Fruit fly (Drosophila melanogaster): Measurements from ENCODE around the gene CG18269.

DNA sequence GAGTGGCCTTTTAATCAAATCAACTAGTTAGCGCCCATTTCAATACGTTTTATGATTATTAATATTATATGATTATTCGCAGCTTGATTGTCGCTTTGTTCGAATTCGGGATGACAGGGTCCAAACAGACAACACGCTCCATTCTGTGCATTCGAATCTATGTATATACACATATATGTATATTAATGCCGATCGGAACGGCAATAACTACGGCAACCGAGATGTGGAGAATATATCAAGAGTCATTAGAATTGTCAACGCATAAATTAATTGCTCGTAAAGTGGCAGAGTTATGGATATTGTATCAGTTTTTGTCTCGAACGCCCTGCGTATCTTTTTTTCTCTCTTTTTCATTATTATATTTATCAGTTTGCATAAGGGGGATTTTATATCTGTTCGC is 48.8 kb upstream of the CG18269 start:
- TF ChIP-seq CG13204 (GFP tag; optimal IDR thresholded peaks at IDR 0.05) (no peak), CG12605 (GFP tag; IDR thresholded peaks at IDR 0.05) (no peak), CG17806 (tag; optimal IDR thresholded peaks at IDR 0.05) (no peak), Snoo (tag; optimal IDR thresholded peaks at IDR 0.05) (no peak), CG8159 (tag; optimal IDR thresholded peaks at IDR 0.05) (no peak), Ets98B (GFP tag; IDR thresholded peaks at IDR 0.05) (no peak), Pif1A (GFP tag; optimal IDR thresholded peaks at IDR 0.05) (no peak), fd96Ca (GFP tag; IDR thresholded peaks at IDR 0.05) (no peak), CG4496 (GFP tag; IDR thresholded peaks at IDR 0.05) (no peak), CG14655 (GFP tag; optimal IDR thresholded peaks at IDR 0.05) (no peak), CG32121 (GFP tag; IDR thresholded peaks at IDR 0.05) (no peak), rn (GFP tag; IDR thresholded peaks at IDR 0.05) (no peak)

All from whole organism, pupa.